Worm (Caenorhabditis elegans) whole organism, midembryonic: Measurements from ENCODE around the gene gpcp-1.
A peak's percentile ranks its signal among the peaks of the same experiment; 100 is the strongest.

Experiments used
- T22C8.4 ChIP-seq: fragments of 200-800 bp; sonication (Bioruptor generic); IDR thresholded peaks from 2 replicates; pipeline ENCODE4 v1.3.6; 2022; ENCODE audit warnings: missing genetic modification characterization, missing compliant biosample characterization
- cog-1 ChIP-seq: sonication (generic microtip); optimal IDR thresholded peaks from 2 replicates; lab custom pipeline; 2016; ENCODE audit warnings: missing genetic modification characterization, missing compliant biosample characterization
- flt-1 ChIP-seq: fragments of 200-800 bp; sonication (Bioruptor generic); IDR thresholded peaks from 2 replicates; pipeline ENCODE4 v1.3.6; 2022; ENCODE audit warnings: missing genetic modification characterization, missing compliant biosample characterization
- klf-2 ChIP-seq: fragments of 200-800 bp; sonication (Bioruptor generic); conservative IDR thresholded peaks from 2 replicates; pipeline ENCODE4 v1.3.6; 2022; ENCODE audit warnings: missing genetic modification reagents, missing genetic modification characterization, missing compliant biosample characterization
- med-1 ChIP-seq: sonication (generic microtip); optimal IDR thresholded peaks from 2 replicates; lab custom pipeline; 2017; ENCODE audit warnings: missing genetic modification characterization, mild to moderate bottlenecking, missing compliant biosample characterization, antibody characterized with exemption, missing genetic modification reagents; ENCODE audit not compliant: insufficient read depth
- ref-1 ChIP-seq: fragments of 200-800 bp; sonication (Bioruptor generic); conservative IDR thresholded peaks from 2 replicates; pipeline ENCODE4 v1.3.6; 2022; ENCODE audit warnings: missing genetic modification reagents, missing genetic modification characterization, missing compliant biosample characterization
- tab-1 ChIP-seq: fragments of 200-800 bp; sonication (Bioruptor generic); IDR thresholded peaks from 2 replicates; pipeline ENCODE4 v1.3.6; 2022; ENCODE audit warnings: missing genetic modification characterization, missing compliant biosample characterization
- ztf-23 ChIP-seq: fragments of 200-800 bp; sonication (Bioruptor generic); IDR thresholded peaks from 2 replicates; pipeline ENCODE4 v1.3.6; 2022; ENCODE audit warnings: missing genetic modification reagents, missing genetic modification characterization, missing compliant biosample characterization
- ztf-29 ChIP-seq: fragments of 200-800 bp; sonication (Bioruptor generic); IDR thresholded peaks from 2 replicates; pipeline ENCODE4 v1.3.6; 2022; ENCODE audit warnings: missing genetic modification reagents, missing genetic modification characterization, missing compliant biosample characterization

gpcp-1 gene

ce11 chrX:3110576-3110975 is at the start of gene gpcp-1:
TSS of gene gpcp-1 (minus strand) at chrX:3110628.
- TF ChIP-seq tab-1 (GFP tag; lab: Robert Waterston, UW) (no peak), klf-2 (GFP tag; lab: Robert Waterston, UW) (no peak), ztf-29 (no peak), ref-1 (GFP tag; lab: Robert Waterston, UW) (no peak), med-1 (GFP tag; lab: Kevin White, UChicago) (no peak), ztf-23 (GFP tag; lab: Robert Waterston, UW) (no peak), flt-1 (GFP tag; lab: Robert Waterston, UW) (no peak)

ce11 chrX:3159542-3159941 is 49.1 kb upstream of the gpcp-1 start, which contains the start of gene gcc-1:
TSS of gene gcc-1 (plus strand) at chrX:3159940.
- TF ChIP-seq ref-1 (GFP tag; lab: Robert Waterston, UW): no peak
- no peak for TF ChIP-seq tab-1 (GFP tag; lab: Robert Waterston, UW)
- peak; percentile 24 for TF ChIP-seq cog-1 (tag; lab: Kevin White, UChicago)
- TF ChIP-seq med-1 (GFP tag; lab: Kevin White, UChicago): no peak
- 0 out of 2 replicates have a peak, but pooled peaks have one; percentile 27 for TF ChIP-seq T22C8.4

DNA sequence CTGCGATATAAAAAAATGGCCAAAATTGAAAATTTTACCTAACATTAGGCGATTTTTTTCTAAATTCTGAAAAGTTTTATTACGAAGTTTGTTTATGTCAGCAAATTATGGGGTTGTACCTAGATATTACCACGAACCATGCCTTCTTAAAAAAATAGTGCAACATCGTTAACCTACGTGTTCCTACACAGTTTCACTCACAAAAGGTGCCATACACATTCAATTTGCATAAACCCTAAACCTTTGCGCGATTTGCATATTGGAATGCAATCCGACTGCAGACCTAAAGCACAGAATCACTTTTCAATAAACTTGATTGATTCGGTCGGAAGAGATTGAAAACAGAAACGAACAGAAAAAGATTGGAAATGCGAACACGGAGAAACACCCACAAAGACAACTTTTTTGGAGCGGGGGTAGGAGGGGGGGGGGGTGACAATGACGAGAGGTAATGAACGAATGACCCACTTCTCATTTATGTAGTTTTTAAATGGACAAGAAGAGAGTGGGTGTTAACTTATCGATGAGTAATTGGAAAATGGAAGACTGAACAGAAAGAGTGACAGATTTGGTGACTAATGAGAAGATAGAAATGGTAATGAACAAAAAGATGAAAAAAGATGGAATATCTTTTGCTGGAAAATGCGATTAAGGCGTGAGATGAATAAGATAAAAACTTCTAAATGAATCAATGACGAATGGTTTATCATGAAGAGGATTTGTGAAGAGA is 45.8 kb upstream of the gpcp-1 start:
- TF ChIP-seq T22C8.4 (no peak), ztf-23 (GFP tag; lab: Robert Waterston, UW) (no peak), ref-1 (GFP tag; lab: Robert Waterston, UW) (no peak), cog-1 (tag; lab: Kevin White, UChicago) (no peak), ztf-29 (no peak), med-1 (GFP tag; lab: Kevin White, UChicago) (no peak), klf-2 (GFP tag; lab: Robert Waterston, UW) (no peak), tab-1 (GFP tag; lab: Robert Waterston, UW) (no peak), flt-1 (GFP tag; lab: Robert Waterston, UW) (no peak)

DNA sequence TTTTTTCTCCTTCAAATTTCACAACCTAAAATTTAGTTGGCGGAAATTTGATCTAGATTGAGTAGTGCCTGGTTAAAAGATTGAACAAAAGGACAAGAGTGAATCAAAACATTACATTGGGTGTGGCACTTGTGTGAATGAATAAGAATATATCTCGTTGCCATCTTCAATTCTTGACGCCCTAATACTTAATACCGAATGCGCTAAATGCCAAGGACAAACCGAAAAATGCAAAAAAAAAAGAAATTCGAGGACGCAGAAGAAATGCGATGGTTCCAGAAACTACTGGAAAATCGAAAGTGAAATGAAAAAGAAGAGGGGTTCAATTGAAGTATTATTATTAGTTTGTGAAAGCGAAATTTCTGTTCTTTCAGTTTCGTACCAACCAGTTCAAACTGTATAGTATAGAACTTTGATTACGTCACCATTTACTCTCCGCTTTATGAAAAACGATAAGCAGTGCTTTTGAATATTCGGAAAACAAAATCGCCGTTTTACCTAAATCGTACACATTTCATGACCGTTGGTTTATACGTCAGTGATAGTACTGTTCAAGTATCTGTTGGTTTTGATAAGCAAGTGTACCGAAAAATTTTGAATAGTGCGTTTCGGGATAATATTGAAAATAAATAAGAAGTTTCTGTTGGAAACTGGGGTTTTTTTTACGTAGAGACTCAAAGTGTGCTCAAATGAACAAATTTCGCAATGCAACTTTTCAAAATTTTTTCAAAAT is 44.8 kb upstream of the gpcp-1 start:
- TF ChIP-seq flt-1 (GFP tag; lab: Robert Waterston, UW) (no peak), tab-1 (GFP tag; lab: Robert Waterston, UW) (no peak), ztf-23 (GFP tag; lab: Robert Waterston, UW) (no peak), cog-1 (tag; lab: Kevin White, UChicago) (no peak), klf-2 (GFP tag; lab: Robert Waterston, UW) (no peak), ref-1 (GFP tag; lab: Robert Waterston, UW) (no peak), med-1 (GFP tag; lab: Kevin White, UChicago) (no peak), T22C8.4 (no peak), ztf-29 (no peak)

ce11 chrX:3154562-3154961 is 44.1 kb upstream of the gpcp-1 start:
- no peak for TF ChIP-seq T22C8.4
- TF ChIP-seq ztf-23 (GFP tag; lab: Robert Waterston, UW): no peak

- no peak for TF ChIP-seq tab-1 (GFP tag; lab: Robert Waterston, UW)
- no peak for TF ChIP-seq flt-1 (GFP tag; lab: Robert Waterston, UW)
- TF ChIP-seq ztf-29: no peak
- no peak for TF ChIP-seq klf-2 (GFP tag; lab: Robert Waterston, UW)
- no peak for TF ChIP-seq cog-1 (tag; lab: Kevin White, UChicago)
- TF ChIP-seq T22C8.4: no peak
- no peak for TF ChIP-seq ztf-23 (GFP tag; lab: Robert Waterston, UW)
- no peak for TF ChIP-seq med-1 (GFP tag; lab: Kevin White, UChicago)
- no peak for TF ChIP-seq ref-1 (GFP tag; lab: Robert Waterston, UW)
Measured at ce11 chrX:3153133-3153532, 42.7 kb upstream of the gpcp-1 start.

- TF ChIP-seq ref-1 (GFP tag; lab: Robert Waterston, UW): no peak
- no peak for TF ChIP-seq ztf-23 (GFP tag; lab: Robert Waterston, UW)
- no peak for TF ChIP-seq ztf-29
- no peak for TF ChIP-seq med-1 (GFP tag; lab: Kevin White, UChicago)
- no peak for TF ChIP-seq T22C8.4
- no peak for TF ChIP-seq flt-1 (GFP tag; lab: Robert Waterston, UW)
- TF ChIP-seq cog-1 (tag; lab: Kevin White, UChicago): no peak
- TF ChIP-seq klf-2 (GFP tag; lab: Robert Waterston, UW): no peak
- TF ChIP-seq tab-1 (GFP tag; lab: Robert Waterston, UW): no peak
Measured at ce11 chrX:3152361-3152760, 41.9 kb upstream of the gpcp-1 start, which contains the start of gene bbln-1. TSS of gene bbln-1 (minus strand) at chrX:3152461.

DNA sequence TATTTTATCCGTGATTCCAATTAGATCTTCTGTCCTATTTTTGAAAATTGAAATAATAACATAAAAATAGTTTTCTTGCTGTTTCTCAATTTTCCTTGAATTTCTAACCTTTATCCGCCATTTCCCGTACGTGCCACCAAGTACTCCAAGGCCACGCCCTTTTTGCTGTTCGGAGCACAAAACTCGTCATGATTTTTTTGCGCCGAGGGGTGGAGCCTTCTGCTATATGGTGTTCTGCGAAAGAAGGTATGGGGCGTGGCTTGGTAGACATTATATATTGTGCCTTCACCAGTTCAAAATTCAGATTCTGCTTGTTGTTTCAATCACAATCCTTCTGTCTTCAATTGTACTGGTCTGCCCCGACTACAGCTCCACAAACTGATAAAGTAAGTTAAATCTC is 34.8 kb upstream of the gpcp-1 start, which contains the start of gene C15C7.4:
TSS of gene C15C7.4 (plus strand) at position 301 of the 400 bp plus-strand sequence.
- TF ChIP-seq ztf-29 (no peak), ztf-23 (GFP tag; lab: Robert Waterston, UW) (no peak), klf-2 (GFP tag; lab: Robert Waterston, UW) (no peak), tab-1 (GFP tag; lab: Robert Waterston, UW) (no peak), med-1 (GFP tag; lab: Kevin White, UChicago) (no peak), T22C8.4 (no peak), flt-1 (GFP tag; lab: Robert Waterston, UW) (no peak), ref-1 (GFP tag; lab: Robert Waterston, UW) (no peak), cog-1 (tag; lab: Kevin White, UChicago) (no peak)

DNA sequence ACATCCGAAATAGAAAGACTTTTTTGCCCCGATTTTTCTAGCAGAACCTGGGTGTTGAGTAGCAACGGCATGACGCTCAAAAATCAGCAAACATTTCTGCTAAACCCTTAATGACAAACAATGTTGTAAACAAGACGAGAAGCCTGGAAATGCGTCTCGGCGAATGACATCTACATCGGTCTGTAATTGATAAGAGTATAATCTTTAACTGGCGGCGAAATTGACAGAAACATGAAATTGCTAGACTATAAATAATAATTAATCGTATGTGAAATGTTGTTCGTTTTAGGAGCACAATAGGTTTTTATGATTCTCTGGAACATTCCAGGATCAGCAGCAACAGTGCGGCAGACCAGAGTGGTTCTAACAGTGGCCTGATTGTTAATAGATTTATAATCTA is 31.3 kb upstream of the gpcp-1 start:
- TF ChIP-seq T22C8.4 (no peak), tab-1 (GFP tag; lab: Robert Waterston, UW) (no peak), flt-1 (GFP tag; lab: Robert Waterston, UW) (no peak), ztf-23 (GFP tag; lab: Robert Waterston, UW) (no peak), klf-2 (GFP tag; lab: Robert Waterston, UW) (no peak), cog-1 (tag; lab: Kevin White, UChicago) (no peak)
